Fruit fly (Drosophila melanogaster): ENCODE measurements around the gene alpha-Est3.

alpha-Est3 gene

dm6 chr3R:7493171-7493570, 48.3 kb downstream of the alpha-Est3 start, which contains the start of gene CG42656:
Gene CG42656 (minus strand): TSS chr3R:7493271.
- TF ChIP-seq sv (GFP tag; optimal IDR thresholded peaks at IDR 0.05) (no peak), Hr78 (GFP tag; optimal IDR thresholded peaks at IDR 0.05) (no peak), Vsx2 (GFP tag; optimal IDR thresholded peaks at IDR 0.05; ENCODE audit: partially characterized antibody) (no peak), Mio (GFP tag; optimal IDR thresholded peaks at IDR 0.05) (no peak)

dm6 chr3R:7492099-7492498, 49.3 kb downstream of the alpha-Est3 start:
- TF ChIP-seq usp (GFP tag; optimal IDR thresholded peaks at IDR 0.05) (no peak), Dif (GFP tag; optimal IDR thresholded peaks at IDR 0.05; ENCODE audit: partially characterized antibody) (peak; percentile 38), Hr78 (GFP tag; optimal IDR thresholded peaks at IDR 0.05) (no peak), Vsx2 (GFP tag; optimal IDR thresholded peaks at IDR 0.05; ENCODE audit: partially characterized antibody) (peak; percentile 4), foxo (GFP tag; optimal IDR thresholded peaks at IDR 0.05) (peak in 1 of 2 experiments; percentile 10), Rel (GFP tag; optimal IDR thresholded peaks at IDR 0.05) (no peak), Rel (tag; optimal IDR thresholded peaks at IDR 0.05) (no peak), Sp1 (GFP tag; optimal IDR thresholded peaks at IDR 0.05) (no peak)

dm6 chr3R:7491453-7491853, 50.0 kb downstream of the alpha-Est3 start:
- no peak for TF ChIP-seq brk (GFP tag; optimal IDR thresholded peaks at IDR 0.05)
- no peak for TF ChIP-seq dsf (GFP tag; optimal IDR thresholded peaks at IDR 0.05; ENCODE audit: borderline replicate concordance)
- no peak for TF ChIP-seq Hr83 (GFP tag; optimal IDR thresholded peaks at IDR 0.05; ENCODE audit: poor library complexity, severe bottlenecking)
- TF ChIP-seq Hr78 (GFP tag; optimal IDR thresholded peaks at IDR 0.05): no peak
- TF ChIP-seq Dif (GFP tag; optimal IDR thresholded peaks at IDR 0.05; ENCODE audit: partially characterized antibody): peak; percentile 88
- TF ChIP-seq dl (GFP tag; optimal IDR thresholded peaks at IDR 0.05; ENCODE audit: insufficient read depth in 1 of 2, partially characterized antibody in 2 of 2): peak; percentile 50 to 76
- TF ChIP-seq Vsx2 (GFP tag; optimal IDR thresholded peaks at IDR 0.05; ENCODE audit: partially characterized antibody): peak; percentile 35
- no peak for TF ChIP-seq Jra (GFP tag; optimal IDR thresholded peaks at IDR 0.05)
- no peak for TF ChIP-seq dmrt93B (GFP tag; optimal IDR thresholded peaks at IDR 0.05)
- no peak for TF ChIP-seq tai (GFP tag; optimal IDR thresholded peaks at IDR 0.05)
- no peak for TF ChIP-seq Abd-B (GFP tag; optimal IDR thresholded peaks at IDR 0.05)
- TF ChIP-seq h (GFP tag; optimal IDR thresholded peaks at IDR 0.05): no peak
- TF ChIP-seq sv (GFP tag; optimal IDR thresholded peaks at IDR 0.05): no peak
- no peak for TF ChIP-seq ey (GFP tag; optimal IDR thresholded peaks at IDR 0.05)
- no peak for TF ChIP-seq br (GFP tag; optimal IDR thresholded peaks at IDR 0.05)
- TF ChIP-seq Myc (optimal IDR thresholded peaks at IDR 0.05): no peak
- no peak for TF ChIP-seq psq (GFP tag; optimal IDR thresholded peaks at IDR 0.05)
- TF ChIP-seq HLH106 (tag; optimal IDR thresholded peaks at IDR 0.05): no peak
- TF ChIP-seq jim (GFP tag; optimal IDR thresholded peaks at IDR 0.05): no peak
- TF ChIP-seq OdsH (GFP tag; optimal IDR thresholded peaks at IDR 0.05): no peak
- TF ChIP-seq woc (GFP tag; optimal IDR thresholded peaks at IDR 0.05): no peak
- no peak for TF ChIP-seq usp (GFP tag; optimal IDR thresholded peaks at IDR 0.05)
- TF ChIP-seq Sp1 (GFP tag; optimal IDR thresholded peaks at IDR 0.05): no peak
- no peak for TF ChIP-seq CG32264 (GFP tag; optimal IDR thresholded peaks at IDR 0.05)
- TF ChIP-seq CG9705 (GFP tag; optimal IDR thresholded peaks at IDR 0.05): no peak
- TF ChIP-seq Rel (GFP tag; optimal IDR thresholded peaks at IDR 0.05): no peak
- no peak for TF ChIP-seq Rel (tag; optimal IDR thresholded peaks at IDR 0.05)
- peak; percentile 19 for TF ChIP-seq CrebA (GFP tag; optimal IDR thresholded peaks at IDR 0.05; ENCODE audit: borderline replicate concordance)
- no peak for TF ChIP-seq fru (GFP tag; optimal IDR thresholded peaks at IDR 0.05)
- no peak for TF ChIP-seq foxo (GFP tag; optimal IDR thresholded peaks at IDR 0.05)
- TF ChIP-seq Hnf4 (GFP tag; optimal IDR thresholded peaks at IDR 0.05): no peak
- no peak for TF ChIP-seq N (GFP tag; optimal IDR thresholded peaks at IDR 0.05)
- no peak for TF ChIP-seq Dfd (GFP tag; optimal IDR thresholded peaks at IDR 0.05)
- TF ChIP-seq lola (GFP tag; optimal IDR thresholded peaks at IDR 0.05): no peak

dm6 chr3R:7490884-7491283, 50.5 kb downstream of the alpha-Est3 start:
- peak in 1 of 2 experiments; percentile 72 for TF ChIP-seq foxo (GFP tag; optimal IDR thresholded peaks at IDR 0.05)
- peak; percentile 59 for TF ChIP-seq psq (GFP tag; optimal IDR thresholded peaks at IDR 0.05)
- TF ChIP-seq woc (GFP tag; optimal IDR thresholded peaks at IDR 0.05): peak; percentile 39
- TF ChIP-seq ey (GFP tag; optimal IDR thresholded peaks at IDR 0.05): peak; percentile 53
- peak; percentile 64 for TF ChIP-seq Sp1 (GFP tag; optimal IDR thresholded peaks at IDR 0.05)
- peak; percentile 47 for TF ChIP-seq h (GFP tag; optimal IDR thresholded peaks at IDR 0.05)
- no peak for TF ChIP-seq N (GFP tag; optimal IDR thresholded peaks at IDR 0.05)
- no peak for TF ChIP-seq GATAd (GFP tag; optimal IDR thresholded peaks at IDR 0.05)
- TF ChIP-seq OdsH (GFP tag; optimal IDR thresholded peaks at IDR 0.05): peak; percentile 71
- no peak for TF ChIP-seq usp (GFP tag; optimal IDR thresholded peaks at IDR 0.05)
- no peak for TF ChIP-seq CrebA (GFP tag; optimal IDR thresholded peaks at IDR 0.05; ENCODE audit: borderline replicate concordance)
- TF ChIP-seq CG9705 (GFP tag; optimal IDR thresholded peaks at IDR 0.05): no peak
- TF ChIP-seq Vsx2 (GFP tag; optimal IDR thresholded peaks at IDR 0.05; ENCODE audit: partially characterized antibody): no peak
- no peak for TF ChIP-seq Mio (GFP tag; optimal IDR thresholded peaks at IDR 0.05)
- TF ChIP-seq sage (GFP tag; optimal IDR thresholded peaks at IDR 0.05): no peak
- peak; percentile 67 for TF ChIP-seq HLH106 (tag; optimal IDR thresholded peaks at IDR 0.05)
- TF ChIP-seq Hr83 (GFP tag; optimal IDR thresholded peaks at IDR 0.05; ENCODE audit: poor library complexity, severe bottlenecking): no peak
- peak; percentile 27 for TF ChIP-seq dmrt93B (GFP tag; optimal IDR thresholded peaks at IDR 0.05)
- no peak for TF ChIP-seq Dif (GFP tag; optimal IDR thresholded peaks at IDR 0.05; ENCODE audit: partially characterized antibody)
- peak; percentile 3 for TF ChIP-seq Hnf4 (GFP tag; optimal IDR thresholded peaks at IDR 0.05)
- peak; percentile 52 for TF ChIP-seq rgr (GFP tag; optimal IDR thresholded peaks at IDR 0.05)
- peak; percentile 32 for TF ChIP-seq fru (GFP tag; optimal IDR thresholded peaks at IDR 0.05)
- TF ChIP-seq dsf (GFP tag; optimal IDR thresholded peaks at IDR 0.05; ENCODE audit: borderline replicate concordance): no peak
- peak; percentile 31 for TF ChIP-seq tai (GFP tag; optimal IDR thresholded peaks at IDR 0.05)
